Fruit fly (Drosophila melanogaster) whole organism, embryonic: ENCODE data around the gene CG8671.

Experiments
- Antp ChIP-seq: fragments of 200-800 bp; sonication (Bioruptor generic); optimal IDR thresholded peaks from 3 replicates; lab custom pipeline; 2016; ENCODE audit warnings: missing biosample characterization, missing genetic modification characterization
- Bdp1 ChIP-seq: fragments of 200-800 bp; sonication (Bioruptor generic); optimal IDR thresholded peaks from 3 replicates; lab custom pipeline; 2016; ENCODE audit warnings: missing biosample characterization, missing genetic modification characterization
- Blimp-1 ChIP-seq: fragments of 200-800 bp; sonication (Bioruptor generic); optimal IDR thresholded peaks from 3 replicates; lab custom pipeline; 2018; ENCODE audit warnings: missing biosample characterization, missing genetic modification characterization, mild to moderate bottlenecking, moderate library complexity, missing genetic modification reagents
- CG10267 ChIP-seq: fragments of 200-800 bp; sonication (Bioruptor generic); optimal IDR thresholded peaks from 2 replicates; lab custom pipeline; 2018; ENCODE audit warnings: missing biosample characterization, mild to moderate bottlenecking, missing genetic modification characterization, moderate library complexity
- CG12236 ChIP-seq: fragments of 200-800 bp; sonication (Bioruptor generic); optimal IDR thresholded peaks from 2 replicates; lab custom pipeline; 2016; ENCODE audit warnings: missing biosample characterization, missing genetic modification characterization
- CG12744 ChIP-seq: fragments of 200-800 bp; sonication (Bioruptor generic); optimal IDR thresholded peaks from 2 replicates; lab custom pipeline; 2016; ENCODE audit warnings: missing biosample characterization, missing genetic modification characterization
- CG14441 ChIP-seq: fragments of 200-800 bp; sonication (Bioruptor generic); IDR thresholded peaks from 2 replicates; pipeline ENCODE4 v1.3.6; 2022; ENCODE audit warnings: missing biosample characterization, missing genetic modification characterization
- CG14710 ChIP-seq: fragments of 200-800 bp; sonication (Bioruptor generic); optimal IDR thresholded peaks from 3 replicates; lab custom pipeline; 2019; ENCODE audit warnings: missing biosample characterization, mild to moderate bottlenecking, missing genetic modification characterization, moderate library complexity
- CG15073 ChIP-seq: fragments of 200-800 bp; sonication (Bioruptor generic); optimal IDR thresholded peaks from 2 replicates; lab custom pipeline; 2016; ENCODE audit warnings: missing biosample characterization, missing genetic modification characterization
- CG15269 ChIP-seq: fragments of 200-800 bp; sonication (Bioruptor generic); optimal IDR thresholded peaks from 2 replicates; lab custom pipeline; 2018; ENCODE audit warnings: missing biosample characterization, mild to moderate bottlenecking, missing genetic modification characterization, moderate library complexity
- CG1529 ChIP-seq: fragments of 200-800 bp; sonication (Bioruptor generic); optimal IDR thresholded peaks from 3 replicates; lab custom pipeline; 2018; ENCODE audit warnings: missing biosample characterization, missing genetic modification characterization
- CG16813 ChIP-seq: fragments of 200-800 bp; sonication (Bioruptor generic); IDR thresholded peaks from 3 replicates; pipeline ENCODE4 v1.3.6; 2022; ENCODE audit warnings: missing biosample characterization, missing genetic modification characterization; ENCODE audit not compliant: partially characterized antibody
- CG17568 ChIP-seq: fragments of 200-800 bp; sonication (Bioruptor generic); optimal IDR thresholded peaks from 2 replicates; lab custom pipeline; 2018; ENCODE audit warnings: missing biosample characterization, mild to moderate bottlenecking, missing genetic modification characterization, moderate library complexity
- CG17912 ChIP-seq: fragments of 200-800 bp; sonication (Bioruptor generic); optimal IDR thresholded peaks from 2 replicates; lab custom pipeline; 2018; ENCODE audit warnings: missing biosample characterization, mild to moderate bottlenecking, missing genetic modification characterization
- CG2116 ChIP-seq: fragments of 200-800 bp; sonication (Bioruptor generic); optimal IDR thresholded peaks from 3 replicates; lab custom pipeline; 2018; ENCODE audit warnings: missing biosample characterization, mild to moderate bottlenecking, missing genetic modification characterization
- CG4617 ChIP-seq: fragments of 200-800 bp; sonication (Bioruptor generic); optimal IDR thresholded peaks from 3 replicates; lab custom pipeline; 2016; ENCODE audit warnings: missing biosample characterization, missing genetic modification characterization, borderline replicate concordance
- CG7271 ChIP-seq: fragments of 200-800 bp; sonication (Bioruptor generic); optimal IDR thresholded peaks from 2 replicates; lab custom pipeline; 2018; ENCODE audit warnings: missing biosample characterization, mild to moderate bottlenecking, missing genetic modification characterization, moderate library complexity
- CG7745 ChIP-seq: fragments of 200-800 bp; sonication (Bioruptor generic); optimal IDR thresholded peaks from 2 replicates; lab custom pipeline; 2018; ENCODE audit warnings: missing biosample characterization, mild to moderate bottlenecking, missing genetic modification characterization, moderate library complexity
- CG7963 ChIP-seq: fragments of 200-800 bp; sonication (Bioruptor generic); IDR thresholded peaks from 3 replicates; pipeline ENCODE4 v1.3.6; 2022; ENCODE audit warnings: missing biosample characterization, missing genetic modification characterization; ENCODE audit not compliant: partially characterized antibody
- CTCF ChIP-seq: fragments of 200-800 bp; sonication (Bioruptor generic); optimal IDR thresholded peaks from 2 replicates; lab custom pipeline; 2017; ENCODE audit warnings: missing biosample characterization, mild to moderate bottlenecking, missing genetic modification characterization, moderate library complexity
- Dp ChIP-seq: fragments of 200-800 bp; sonication (Bioruptor generic); optimal IDR thresholded peaks from 2 replicates; lab custom pipeline; 2018; ENCODE audit warnings: missing biosample characterization, mild to moderate bottlenecking, missing genetic modification characterization, moderate library complexity
- Fer3 ChIP-seq: fragments of 200-800 bp; sonication (Bioruptor generic); optimal IDR thresholded peaks from 2 replicates; lab custom pipeline; 2018; ENCODE audit warnings: missing biosample characterization, mild to moderate bottlenecking, missing genetic modification characterization, moderate library complexity
- HLH4C ChIP-seq: fragments of 200-800 bp; sonication (Bioruptor generic); IDR thresholded peaks from 3 replicates; pipeline ENCODE4 v1.3.6; 2022; ENCODE audit warnings: missing biosample characterization, missing genetic modification characterization; ENCODE audit not compliant: partially characterized antibody
- Hmx ChIP-seq: fragments of 200-800 bp; sonication (Bioruptor generic); optimal IDR thresholded peaks from 2 replicates; lab custom pipeline; 2016; ENCODE audit warnings: missing biosample characterization, missing genetic modification characterization
- Hr3 ChIP-seq: fragments of 200-800 bp; sonication (Bioruptor generic); optimal IDR thresholded peaks from 3 replicates; lab custom pipeline; 2016; ENCODE audit warnings: missing biosample characterization, missing genetic modification characterization
- Kr ChIP-seq: fragments of 200-800 bp; sonication (Bioruptor generic); optimal IDR thresholded peaks from 2 replicates; lab custom pipeline; 2017; ENCODE audit warnings: missing biosample characterization, mild to moderate bottlenecking, missing genetic modification characterization
- Neu2 ChIP-seq: fragments of 200-800 bp; sonication (Bioruptor generic); optimal IDR thresholded peaks from 3 replicates; lab custom pipeline; 2016; ENCODE audit warnings: missing biosample characterization, missing genetic modification characterization, borderline replicate concordance
- Rx ChIP-seq: fragments of 200-800 bp; sonication (Bioruptor generic); IDR thresholded peaks from 2 replicates; pipeline ENCODE4 v1.3.6; 2022; ENCODE audit warnings: missing biosample characterization, missing genetic modification characterization
- Six4 ChIP-seq: fragments of 200-800 bp; sonication (Bioruptor generic); optimal IDR thresholded peaks from 2 replicates; lab custom pipeline; 2016; ENCODE audit warnings: missing biosample characterization, missing genetic modification characterization
- Sox100B ChIP-seq: fragments of 200-800 bp; sonication (Bioruptor generic); optimal IDR thresholded peaks from 3 replicates; lab custom pipeline; 2018; ENCODE audit warnings: missing biosample characterization, mild to moderate bottlenecking, missing genetic modification characterization
- Sox102F ChIP-seq: fragments of 200-800 bp; sonication (Bioruptor generic); optimal IDR thresholded peaks from 2 replicates; lab custom pipeline; 2018; ENCODE audit warnings: missing biosample characterization, mild to moderate bottlenecking, missing genetic modification characterization, moderate library complexity
- Taf1 ChIP-seq: fragments of 200-800 bp; sonication (Bioruptor generic); IDR thresholded peaks from 2 replicates; pipeline ENCODE4 v1.3.6; 2022; ENCODE audit warnings: missing biosample characterization, missing genetic modification characterization
- Vsx1 ChIP-seq: fragments of 200-800 bp; sonication (Bioruptor generic); optimal IDR thresholded peaks from 2 replicates; lab custom pipeline; 2017; ENCODE audit warnings: missing biosample characterization, mild to moderate bottlenecking, missing genetic modification characterization, missing genetic modification reagents
- Xbp1 ChIP-seq: fragments of 200-800 bp; sonication (Bioruptor generic); optimal IDR thresholded peaks from 3 replicates; lab custom pipeline; 2016; ENCODE audit warnings: missing biosample characterization, mild to moderate bottlenecking, missing genetic modification characterization
- bbx ChIP-seq: fragments of 200-800 bp; sonication (Bioruptor generic); IDR thresholded peaks from 2 replicates; pipeline ENCODE4 v1.3.6; 2022; ENCODE audit warnings: missing biosample characterization, missing genetic modification characterization; ENCODE audit not compliant: partially characterized antibody
- cg ChIP-seq: fragments of 200-800 bp; sonication (Bioruptor generic); optimal IDR thresholded peaks from 3 replicates; lab custom pipeline; 2019; ENCODE audit warnings: missing biosample characterization, mild to moderate bottlenecking, missing genetic modification characterization, moderate library complexity
- chif ChIP-seq, 2 experiments: fragments of 200-800 bp; sonication (Bioruptor generic); optimal IDR thresholded peaks; 3 replicates each; lab custom pipeline; 2016; ENCODE audit warnings: missing biosample characterization in 2 of 2, missing genetic modification characterization in 2 of 2
- esg ChIP-seq: fragments of 200-800 bp; sonication (Bioruptor generic); conservative IDR thresholded peaks from 2 replicates; pipeline ENCODE4 v1.3.6; 2022; ENCODE audit warnings: missing biosample characterization, missing genetic modification characterization
- fd96Cb ChIP-seq: fragments of 200-800 bp; sonication (Bioruptor generic); optimal IDR thresholded peaks from 2 replicates; lab custom pipeline; 2018; ENCODE audit warnings: missing biosample characterization, mild to moderate bottlenecking, missing genetic modification characterization, moderate library complexity
- fru ChIP-seq: fragments of >200 bp; optimal IDR thresholded peaks from 2 replicates; lab custom pipeline; 2017
- fu2 ChIP-seq: fragments of 200-800 bp; sonication (Bioruptor generic); optimal IDR thresholded peaks from 2 replicates; lab custom pipeline; 2016; ENCODE audit warnings: missing biosample characterization, missing genetic modification characterization
- gro ChIP-seq: fragments of 200-800 bp; sonication (Bioruptor generic); optimal IDR thresholded peaks from 2 replicates; lab custom pipeline; 2016; ENCODE audit warnings: missing biosample characterization, missing genetic modification characterization
- h ChIP-seq: fragments of >200 bp; optimal IDR thresholded peaks from 2 replicates; lab custom pipeline; 2017
- insv ChIP-seq, 2 experiments: fragments of 200-800 bp; sonication (Bioruptor generic); optimal IDR thresholded peaks; 3 replicates each; lab custom pipeline; 2016 to 2018; ENCODE audit warnings: missing biosample characterization in 2 of 2, missing genetic modification characterization in 2 of 2
- mam ChIP-seq: fragments of 200-800 bp; sonication (Bioruptor generic); optimal IDR thresholded peaks from 3 replicates; lab custom pipeline; 2016; ENCODE audit warnings: missing biosample characterization, missing genetic modification characterization
- pb ChIP-seq: fragments of 200-800 bp; sonication (Bioruptor generic); optimal IDR thresholded peaks from 3 replicates; lab custom pipeline; 2016; ENCODE audit warnings: missing biosample characterization, missing genetic modification characterization
- pita ChIP-seq: fragments of 200-800 bp; sonication (Bioruptor generic); optimal IDR thresholded peaks from 2 replicates; lab custom pipeline; 2017; ENCODE audit warnings: missing biosample characterization, mild to moderate bottlenecking, missing genetic modification characterization
- prd ChIP-seq, 3 experiments: fragments of >200 bp in 2 of 3; fragments of 200-800 bp in 1 of 3; sonication (Bioruptor generic) in 1 of 3; optimal IDR thresholded peaks in 2 of 3; IDR thresholded peaks in 1 of 3; 2 replicates in 2 of 3; 3 replicates in 1 of 3; pipeline versions ENCODE4 v1.3.6 to Lab custom; 2017 to 2022; ENCODE audit warnings: missing biosample characterization in 1 of 3, missing genetic modification characterization in 1 of 3
- sob ChIP-seq: fragments of 200-800 bp; sonication (Bioruptor generic); IDR thresholded peaks from 2 replicates; pipeline ENCODE4 v1.3.6; 2022; ENCODE audit warnings: missing biosample characterization, missing genetic modification characterization
- zen ChIP-seq: fragments of 200-800 bp; sonication (Bioruptor generic); optimal IDR thresholded peaks from 3 replicates; lab custom pipeline; 2018; ENCODE audit warnings: missing biosample characterization, mild to moderate bottlenecking, missing genetic modification characterization, moderate library complexity

CG8671 gene

dm6 chr2L:21218240-21218911 is 44.4 kb upstream of the CG8671 start, which contains the start of gene CG8679 (continued):
- TF ChIP-seq fd96Cb = no peak
- TF ChIP-seq CG14710 (tag; lab: Kevin White, UChicago) = peak; percentile 39
- no peak for TF ChIP-seq fu2 (GFP tag; lab: Kevin White, UChicago)
- no peak for TF ChIP-seq sob (GFP tag; lab: Robert Waterston, UW)
- no peak for TF ChIP-seq CG15269 (tag; lab: Kevin White, UChicago)
- no peak for TF ChIP-seq CG12236 (GFP tag; lab: Kevin White, UChicago)
- peak; percentile 29; the same call in 1 of the 2 replicates for TF ChIP-seq bbx (GFP tag; lab: Robert Waterston, UW)
- peak; percentile 6; the same call in 1 of the 3 replicates for TF ChIP-seq CG7963 (GFP tag; lab: Robert Waterston, UW)
- TF ChIP-seq CG17912 (GFP tag; lab: Kevin White, UChicago) = no peak
- no peak for TF ChIP-seq CG12744 (GFP tag; lab: Kevin White, UChicago)
- TF ChIP-seq Hmx = no peak
- peak; percentile 8 for TF ChIP-seq CG4617 (GFP tag; lab: Kevin White, UChicago)
- TF ChIP-seq fru = no peak
- TF ChIP-seq pita (GFP tag; lab: Kevin White, UChicago) = no peak
- no peak for TF ChIP-seq Neu2 (GFP tag; lab: Kevin White, UChicago)
- TF ChIP-seq h (lab: Kevin White, UChicago) = no peak
- peak; percentile 34; the same call in 1 of the 3 replicates for TF ChIP-seq CG16813 (GFP tag; lab: Robert Waterston, UW)
- TF ChIP-seq CG17568 (GFP tag; lab: Kevin White, UChicago) = no peak
- no peak for TF ChIP-seq Rx
- TF ChIP-seq CG15073 (GFP tag; lab: Kevin White, UChicago) = no peak
- TF ChIP-seq pb = no peak
- TF ChIP-seq prd (optimal IDR thresholded peaks at IDR 0.05; lab: Kevin White, UChicago) = no peak
- 0 out of 3 replicates have a peak, but pooled peaks have one; percentile 24 for TF ChIP-seq prd (GFP tag; IDR thresholded peaks at IDR 0.05; lab: Robert Waterston, UW)
- TF ChIP-seq HLH4C (GFP tag; lab: Robert Waterston, UW) = peak; percentile 35; the same call in 1 of the 3 replicates
- TF ChIP-seq CTCF = peak; percentile 50
- TF ChIP-seq Bdp1 = no peak
- peak; percentile 44 for TF ChIP-seq CG10267
- peak; percentile 19 for TF ChIP-seq gro
- no peak for TF ChIP-seq CG7271
- TF ChIP-seq Six4 (GFP tag; lab: Kevin White, UChicago) = no peak
- peak; percentile 95 for TF ChIP-seq Dp (GFP tag; lab: Kevin White, UChicago)
- no peak for TF ChIP-seq Vsx1
- peak; percentile 10 for TF ChIP-seq zen (tag; lab: Kevin White, UChicago)
- peak; percentile 53 for TF ChIP-seq CG2116 (GFP tag; lab: Kevin White, UChicago)
- no peak for TF ChIP-seq Antp (GFP tag; lab: Kevin White, UChicago)
- TF ChIP-seq Sox102F = no peak
- TF ChIP-seq Taf1 (GFP tag; lab: Robert Waterston, UW) = no peak
- no peak for TF ChIP-seq CG14441 (GFP tag; lab: Robert Waterston, UW)
- TF ChIP-seq cg = no peak
- peak in 1 of 2 experiments; percentile 70 for TF ChIP-seq insv (GFP tag; optimal IDR thresholded peaks at IDR 0.05; lab: Kevin White, UChicago)
- peak; percentile 32 for TF ChIP-seq Hr3 (GFP tag; lab: Kevin White, UChicago)
- no peak for TF ChIP-seq Kr
- no peak for TF ChIP-seq chif (GFP tag; optimal IDR thresholded peaks at IDR 0.05; lab: Kevin White, UChicago)
- TF ChIP-seq Xbp1 = no peak
- no peak for TF ChIP-seq Blimp-1
- no peak for TF ChIP-seq esg (GFP tag; lab: Robert Waterston, UW)
- TF ChIP-seq Fer3 (tag; lab: Kevin White, UChicago) = no peak
- TF ChIP-seq Sox100B (GFP tag; lab: Kevin White, UChicago) = no peak
- TF ChIP-seq CG1529 (GFP tag; lab: Kevin White, UChicago) = no peak
- no peak for TF ChIP-seq mam (GFP tag; lab: Kevin White, UChicago)
- TF ChIP-seq CG7745 (tag; lab: Kevin White, UChicago) = no peak
